Worm (Caenorhabditis elegans) whole organism, early embryonic: ENCODE results near the gene set-15.

Experiments used
- B0310.2 ChIP-seq: sonication (generic microtip); optimal IDR thresholded peaks from 2 replicates; lab custom pipeline; 2016; ENCODE audit warnings: mild to moderate bottlenecking, missing genetic modification characterization, missing compliant biosample characterization
- F13C5.2 ChIP-seq: sonication (generic microtip); optimal IDR thresholded peaks from 2 replicates; lab custom pipeline; 2017; ENCODE audit warnings: mild to moderate bottlenecking, missing genetic modification characterization, inconsistent platforms, missing compliant biosample characterization
- aly-1 ChIP-seq: sonication (generic microtip); optimal IDR thresholded peaks from 2 replicates; lab custom pipeline; 2016; ENCODE audit warnings: missing genetic modification characterization, missing compliant biosample characterization
- ama-1 ChIP-seq: fragments of 150-350 bp; optimal IDR thresholded peaks from 2 replicates; lab custom pipeline; 2014
- ceh-13 ChIP-seq: fragments of 200-800 bp; sonication (Bioruptor generic); optimal IDR thresholded peaks from 2 replicates; lab custom pipeline; 2018; ENCODE audit warnings: mild to moderate bottlenecking, missing genetic modification characterization, missing compliant biosample characterization
- ceh-36 ChIP-seq: sonication (generic microtip); optimal IDR thresholded peaks from 2 replicates; lab custom pipeline; 2016; ENCODE audit warnings: missing genetic modification characterization, inconsistent platforms, missing compliant biosample characterization
- flt-1 ChIP-seq: fragments of 200-800 bp; sonication (Bioruptor generic); IDR thresholded peaks from 2 replicates; pipeline ENCODE4 v1.3.6; 2022; ENCODE audit warnings: missing genetic modification characterization, missing compliant biosample characterization
- hmbx-1 ChIP-seq: sonication (generic microtip); optimal IDR thresholded peaks from 2 replicates; lab custom pipeline; 2016; ENCODE audit warnings: mild to moderate bottlenecking, missing genetic modification characterization, missing compliant biosample characterization
- hmg-4 ChIP-seq: fragments of 200-800 bp; sonication (Bioruptor generic); optimal IDR thresholded peaks from 2 replicates; lab custom pipeline; 2018; ENCODE audit warnings: mild to moderate bottlenecking, missing genetic modification characterization, missing compliant biosample characterization
- scrt-1 ChIP-seq: fragments of 200-800 bp; sonication (Bioruptor generic); IDR thresholded peaks from 2 replicates; pipeline ENCODE4 v1.3.6; 2022; ENCODE audit warnings: missing genetic modification characterization, missing compliant biosample characterization

DNA sequence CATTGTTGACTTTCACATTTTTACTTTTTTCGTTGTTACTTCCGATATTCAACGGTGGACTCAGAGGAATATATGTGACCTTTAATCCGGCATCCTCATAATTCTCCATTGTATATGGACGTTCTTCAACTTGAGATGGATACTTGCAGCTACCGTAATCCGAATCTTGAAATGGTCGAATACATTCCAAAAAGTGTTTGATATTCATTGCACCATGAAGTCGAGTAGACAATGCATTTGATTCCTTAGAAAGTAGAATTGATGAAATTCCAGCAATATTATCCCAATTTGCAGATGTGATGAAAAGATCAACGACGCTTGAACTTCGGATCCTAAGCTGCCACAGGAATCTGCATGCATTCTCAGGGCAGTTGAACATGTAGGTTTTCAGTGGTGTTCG lies 37.5 kb downstream of the set-15 start:
- no peak for TF ChIP-seq B0310.2
- TF ChIP-seq ama-1 (lab: Kevin White, UChicago), result no peak
- no peak for TF ChIP-seq hmg-4
- no peak for TF ChIP-seq flt-1 (GFP tag; lab: Robert Waterston, UW)
- TF ChIP-seq hmbx-1 (tag; lab: Kevin White, UChicago), result no peak
- no peak for TF ChIP-seq scrt-1
- no peak for TF ChIP-seq ceh-13 (GFP tag; lab: Kevin White, UChicago)
- no peak for TF ChIP-seq F13C5.2 (tag; lab: Kevin White, UChicago)
- no peak for TF ChIP-seq ceh-36 (tag; lab: Kevin White, UChicago)
- TF ChIP-seq aly-1 (tag; lab: Kevin White, UChicago), result no peak
